Worm (Caenorhabditis elegans): ENCODE measurements around the gene srz-78.
A peak's percentile ranks its signal among the peaks of the same experiment; 100 is the strongest.

Gene srz-78

ce11 chrIV:3523419-3523818 lies 31.8 kb downstream of the srz-78 start:
- TF ChIP-seq egl-27 (tag; optimal IDR thresholded peaks at IDR 0.05) (no peak), hlh-17 (GFP tag; optimal IDR thresholded peaks at IDR 0.05; ENCODE audit: borderline replicate concordance) (no peak), grh-1 (GFP tag; IDR thresholded peaks at IDR 0.05) (no peak), nhr-47 (tag; optimal IDR thresholded peaks at IDR 0.05) (no peak), ztf-4 (tag; optimal IDR thresholded peaks at IDR 0.05) (no peak), rnt-1 (tag; optimal IDR thresholded peaks at IDR 0.05) (no peak), mab-9 (GFP tag; IDR thresholded peaks at IDR 0.05) (no peak), hpl-2 (GFP tag; optimal IDR thresholded peaks at IDR 0.05) (no peak)

ce11 chrIV:3524584-3525020 lies 33.0 kb downstream of the srz-78 start:
- TF ChIP-seq nhr-11 (tag; optimal IDR thresholded peaks at IDR 0.05) (no peak), ceh-8 (GFP tag; optimal IDR thresholded peaks at IDR 0.05) (peak; percentile 41), mdl-1 (tag; optimal IDR thresholded peaks at IDR 0.05) (peak in 1 of 2 experiments; percentile 54), sptf-1 (tag; optimal IDR thresholded peaks at IDR 0.05) (no peak), C04F5.9 (tag; optimal IDR thresholded peaks at IDR 0.05) (no peak), xbp-1 (tag; optimal IDR thresholded peaks at IDR 0.05) (peak; percentile 38), sox-4 (tag; optimal IDR thresholded peaks at IDR 0.05) (no peak), nhr-90 (tag; optimal IDR thresholded peaks at IDR 0.05; ENCODE audit: poor library complexity) (peak; percentile 72), ceh-90 (tag; optimal IDR thresholded peaks at IDR 0.05) (no peak), unc-62 (GFP tag; optimal IDR thresholded peaks at IDR 0.05) (no peak), nhr-77 (tag; optimal IDR thresholded peaks at IDR 0.05) (peak; percentile 4), nhr-47 (tag; optimal IDR thresholded peaks at IDR 0.05) (peak; percentile 81), mef-2 (tag; optimal IDR thresholded peaks at IDR 0.05) (no peak), unc-98 (GFP tag; IDR thresholded peaks at IDR 0.05) (no peak; the same call in 1 of the 2 replicates), egl-27 (tag; optimal IDR thresholded peaks at IDR 0.05) (no peak), hlh-17 (GFP tag; optimal IDR thresholded peaks at IDR 0.05; ENCODE audit: borderline replicate concordance) (no peak), snu-23 (GFP tag; optimal IDR thresholded peaks at IDR 0.05) (peak; percentile 84), irx-1 (tag; optimal IDR thresholded peaks at IDR 0.05) (peak; percentile 30), mep-1 (tag; optimal IDR thresholded peaks at IDR 0.05) (peak; percentile 53), lin-15B (tag; optimal IDR thresholded peaks at IDR 0.05) (no peak), lin-13 (GFP tag; optimal IDR thresholded peaks at IDR 0.05) (peak; percentile 16), lir-3 (tag; optimal IDR thresholded peaks at IDR 0.05; ENCODE audit: poor library complexity) (no peak), ceh-88 (GFP tag; IDR thresholded peaks at IDR 0.05) (no peak), fkh-8 (tag; optimal IDR thresholded peaks at IDR 0.05) (peak; percentile 64), grh-1 (GFP tag; IDR thresholded peaks at IDR 0.05) (no peak), unc-130 (tag; optimal IDR thresholded peaks at IDR 0.05) (peak; percentile 59), nhr-28 (tag; optimal IDR thresholded peaks at IDR 0.05) (no peak), mab-9 (GFP tag; IDR thresholded peaks at IDR 0.05) (no peak), ets-5 (GFP tag; IDR thresholded peaks at IDR 0.05) (no peak), fos-1 (tag; optimal IDR thresholded peaks at IDR 0.05) (peak; percentile 13), ceh-82 (tag; optimal IDR thresholded peaks at IDR 0.05) (peak in 2 of 3 experiments; percentile 30 to 44), tlp-1 (tag; optimal IDR thresholded peaks at IDR 0.05) (no peak), C16A3.4 (tag; optimal IDR thresholded peaks at IDR 0.05) (peak; percentile 33), nhr-20 (tag; optimal IDR thresholded peaks at IDR 0.05) (peak; percentile 61), nhr-12 (tag; optimal IDR thresholded peaks at IDR 0.05) (no peak), lin-39 (tag; optimal IDR thresholded peaks at IDR 0.05) (no peak), pax-3 (tag; optimal IDR thresholded peaks at IDR 0.05) (no peak), rnt-1 (tag; optimal IDR thresholded peaks at IDR 0.05) (peak; percentile 72), dsc-1 (tag; optimal IDR thresholded peaks at IDR 0.05) (peak; percentile 50), nhr-19 (GFP tag; conservative IDR thresholded peaks at IDR 0.05) (peak; percentile 71), fkh-10 (GFP tag; optimal IDR thresholded peaks at IDR 0.05) (no peak), aha-1 (tag; optimal IDR thresholded peaks at IDR 0.05) (no peak), skn-1 (tag; optimal IDR thresholded peaks at IDR 0.05) (peak; percentile 0), elt-3 (tag; optimal IDR thresholded peaks at IDR 0.05) (no peak), nhr-237 (tag; optimal IDR thresholded peaks at IDR 0.05) (no peak), egl-13 (tag; optimal IDR thresholded peaks at IDR 0.05) (no peak), efl-3 (GFP tag; optimal IDR thresholded peaks at IDR 0.05) (peak; percentile 25), elt-2 (tag; optimal IDR thresholded peaks at IDR 0.05) (no peak), nhr-76 (tag; optimal IDR thresholded peaks at IDR 0.05) (no peak)
